Worm (Caenorhabditis elegans): ENCODE data around the gene txt-17.

DNA sequence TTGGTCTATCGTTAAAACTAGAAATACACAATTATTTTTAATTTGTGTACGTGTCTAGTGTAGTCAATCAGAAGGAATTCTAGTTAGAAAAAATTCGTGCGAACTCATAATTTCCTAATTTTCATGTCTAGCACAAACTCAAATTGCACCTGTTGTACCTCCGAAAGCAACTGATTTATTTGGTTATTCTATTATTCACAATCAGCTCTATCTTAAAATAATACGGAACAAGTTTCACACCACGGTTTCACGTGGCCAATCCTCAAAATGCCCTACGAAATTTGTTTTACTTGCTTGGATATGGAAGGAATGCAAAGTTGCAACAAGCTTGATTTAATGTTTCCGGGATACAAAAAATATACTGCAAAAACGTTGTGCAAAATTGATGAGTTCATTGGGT lies 40.4 kb downstream of the txt-17 start, which contains the start of gene srw-127:
- TF ChIP-seq nhr-11 (tag; optimal IDR thresholded peaks at IDR 0.05) (no peak), ceh-28 (tag; optimal IDR thresholded peaks at IDR 0.05) (no peak), unc-62 (GFP tag; optimal IDR thresholded peaks at IDR 0.05) (no peak), mdl-1 (tag; optimal IDR thresholded peaks at IDR 0.05) (no peak)
